Fruit fly (Drosophila melanogaster): ENCODE results near the gene kud.

DNA sequence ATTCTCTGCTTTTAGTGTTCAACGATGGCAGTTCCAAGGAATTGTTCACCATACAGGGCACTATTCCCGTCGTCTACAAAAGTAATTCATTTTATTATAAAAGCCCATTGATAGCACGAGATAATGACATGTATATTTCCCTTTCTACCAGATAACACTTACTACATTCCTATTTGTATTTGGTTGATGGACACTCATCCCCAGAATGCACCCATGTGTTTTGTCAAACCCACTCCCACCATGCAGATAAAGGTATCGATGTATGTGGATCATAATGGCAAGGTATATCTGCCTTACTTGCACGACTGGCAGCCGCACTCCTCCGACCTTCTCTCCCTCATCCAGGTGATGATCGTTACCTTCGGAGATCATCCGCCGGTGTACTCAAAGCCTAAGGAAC is 1.8 kb downstream of the kud start:
- no peak for TF ChIP-seq CG8478 (optimal IDR thresholded peaks at IDR 0.05)
- no peak for TF ChIP-seq CTCF (optimal IDR thresholded peaks at IDR 0.05)

Data from S2 (cell line).